Fruit fly (Drosophila melanogaster) whole organism, embryonic: Measurements from ENCODE around the gene CG13676.

Source experiments
- Aef1 ChIP-seq: fragments of 200-800 bp; sonication (Bioruptor generic); IDR thresholded peaks from 3 replicates; pipeline ENCODE4 v1.3.6; 2022; ENCODE audit warnings: missing biosample characterization, missing genetic modification characterization
- Awh ChIP-seq: fragments of 200-800 bp; sonication (Bioruptor generic); IDR thresholded peaks from 2 replicates; pipeline ENCODE4, ENCODE4 v1.3.6; 2022; ENCODE audit warnings: missing biosample characterization, missing genetic modification characterization
- B-H1 ChIP-seq: fragments of 200-800 bp; sonication (Bioruptor generic); IDR thresholded peaks from 3 replicates; pipeline ENCODE4 v1.3.6; 2022; ENCODE audit warnings: missing biosample characterization, missing genetic modification characterization
- BtbVII ChIP-seq: fragments of 200-800 bp; sonication (Bioruptor generic); optimal IDR thresholded peaks from 3 replicates; lab custom pipeline; 2017; ENCODE audit warnings: missing biosample characterization, mild to moderate bottlenecking, missing genetic modification characterization
- CG11504 ChIP-seq: fragments of 200-800 bp; sonication (Bioruptor generic); optimal IDR thresholded peaks from 3 replicates; lab custom pipeline; 2019; ENCODE audit warnings: missing biosample characterization, mild to moderate bottlenecking, missing genetic modification characterization, moderate library complexity
- CG11696 ChIP-seq: fragments of 200-800 bp; sonication (Bioruptor generic); IDR thresholded peaks from 2 replicates; pipeline ENCODE4 v1.3.6; 2022; ENCODE audit warnings: missing biosample characterization, missing genetic modification characterization
- CG12391 ChIP-seq: fragments of 200-800 bp; sonication (Bioruptor generic); optimal IDR thresholded peaks from 3 replicates; lab custom pipeline; 2018; ENCODE audit warnings: missing biosample characterization, mild to moderate bottlenecking, missing genetic modification characterization, moderate library complexity
- CG15073 ChIP-seq: fragments of 200-800 bp; sonication (Bioruptor generic); optimal IDR thresholded peaks from 2 replicates; lab custom pipeline; 2016; ENCODE audit warnings: missing biosample characterization, missing genetic modification characterization
- CG16779 ChIP-seq: fragments of 200-800 bp; sonication (Bioruptor generic); IDR thresholded peaks from 2 replicates; pipeline ENCODE4 v1.3.6; 2022; ENCODE audit warnings: missing biosample characterization, missing genetic modification characterization
- CG17359 ChIP-seq: fragments of 200-800 bp; sonication (Bioruptor generic); optimal IDR thresholded peaks from 3 replicates; lab custom pipeline; 2018; ENCODE audit warnings: missing biosample characterization, mild to moderate bottlenecking, missing genetic modification characterization, moderate library complexity
- CG17829 ChIP-seq: fragments of 200-800 bp; optimal IDR thresholded peaks from 2 replicates; lab custom pipeline; 2019; ENCODE audit warnings: missing biosample characterization, mild to moderate bottlenecking, missing genetic modification characterization, moderate library complexity
- CG18011 ChIP-seq: fragments of 200-800 bp; sonication (Bioruptor generic); optimal IDR thresholded peaks from 2 replicates; lab custom pipeline; 2017; ENCODE audit warnings: missing biosample characterization, missing genetic modification characterization, mild to moderate bottlenecking, moderate library complexity, missing genotype
- CG32767 ChIP-seq: fragments of 200-800 bp; sonication (Bioruptor generic); IDR thresholded peaks from 2 replicates; pipeline ENCODE4 v1.3.6; 2022; ENCODE audit warnings: missing biosample characterization, missing genetic modification characterization
- CG3281 ChIP-seq: fragments of 200-800 bp; sonication (Bioruptor generic); optimal IDR thresholded peaks from 3 replicates; lab custom pipeline; 2017; ENCODE audit warnings: missing biosample characterization, mild to moderate bottlenecking, missing genetic modification characterization
- CG3726 ChIP-seq: fragments of 200-800 bp; sonication (Bioruptor generic); IDR thresholded peaks from 3 replicates; pipeline ENCODE4, ENCODE4 v1.3.6; 2022; ENCODE audit warnings: missing biosample characterization, missing genetic modification characterization
- CG4424 ChIP-seq: fragments of 200-800 bp; sonication (Bioruptor generic); optimal IDR thresholded peaks from 3 replicates; lab custom pipeline; 2016; ENCODE audit warnings: missing biosample characterization, missing genetic modification characterization
- CG4730 ChIP-seq: fragments of 200-800 bp; sonication (Bioruptor generic); IDR thresholded peaks from 2 replicates; pipeline ENCODE4 v1.3.6; 2022; ENCODE audit warnings: missing biosample characterization, missing genetic modification characterization
- CG6175 ChIP-seq: fragments of 200-800 bp; sonication (Bioruptor generic); IDR thresholded peaks from 3 replicates; pipeline ENCODE4 v1.3.6; 2022; ENCODE audit warnings: missing biosample characterization, missing genetic modification characterization
- CG7745 ChIP-seq: fragments of 200-800 bp; sonication (Bioruptor generic); optimal IDR thresholded peaks from 2 replicates; lab custom pipeline; 2018; ENCODE audit warnings: missing biosample characterization, mild to moderate bottlenecking, missing genetic modification characterization, moderate library complexity
- Chrac-16 ChIP-seq: fragments of 200-800 bp; sonication (Bioruptor generic); optimal IDR thresholded peaks from 3 replicates; lab custom pipeline; 2016; ENCODE audit warnings: missing biosample characterization, missing genetic modification characterization
- Dad ChIP-seq: fragments of 200-800 bp; sonication (Bioruptor generic); optimal IDR thresholded peaks from 3 replicates; lab custom pipeline; 2016; ENCODE audit warnings: missing biosample characterization, missing genetic modification characterization
- Dll ChIP-seq: fragments of 200-800 bp; sonication (Bioruptor generic); IDR thresholded peaks from 4 replicates; pipeline ENCODE4 v1.3.6; 2022; ENCODE audit warnings: missing biosample characterization, missing genetic modification characterization; ENCODE audit not compliant: partially characterized antibody
- Ets97D ChIP-seq: fragments of 200-800 bp; sonication (Bioruptor generic); optimal IDR thresholded peaks from 3 replicates; lab custom pipeline; 2016; ENCODE audit warnings: missing biosample characterization, missing genetic modification characterization
- MTF-1 ChIP-seq: fragments of 200-800 bp; sonication (Bioruptor generic); optimal IDR thresholded peaks from 2 replicates; lab custom pipeline; 2018; ENCODE audit warnings: missing biosample characterization, mild to moderate bottlenecking, missing genetic modification characterization, borderline replicate concordance
- Mes4 ChIP-seq: fragments of 200-800 bp; sonication (Bioruptor generic); optimal IDR thresholded peaks from 2 replicates; lab custom pipeline; 2016; ENCODE audit warnings: missing biosample characterization, missing genetic modification characterization
- Myb ChIP-seq: fragments of 200-800 bp; sonication (Bioruptor generic); optimal IDR thresholded peaks from 2 replicates; lab custom pipeline; 2016; ENCODE audit warnings: missing biosample characterization, missing genetic modification characterization
- Nf-YB ChIP-seq: fragments of 200-800 bp; sonication (Bioruptor generic); optimal IDR thresholded peaks from 3 replicates; lab custom pipeline; 2019; ENCODE audit warnings: missing biosample characterization, mild to moderate bottlenecking, missing genetic modification characterization, moderate library complexity
- Oli ChIP-seq: fragments of 200-800 bp; sonication (Bioruptor generic); optimal IDR thresholded peaks from 2 replicates; lab custom pipeline; 2018; ENCODE audit warnings: missing biosample characterization, mild to moderate bottlenecking, missing genetic modification characterization, moderate library complexity
- YL-1 ChIP-seq: fragments of 200-800 bp; sonication (Bioruptor generic); optimal IDR thresholded peaks from 3 replicates; lab custom pipeline; 2017; ENCODE audit warnings: missing biosample characterization, mild to moderate bottlenecking, missing genetic modification characterization
- amos ChIP-seq: fragments of 200-800 bp; sonication (Bioruptor generic); IDR thresholded peaks from 2 replicates; pipeline ENCODE4 v1.3.6; 2022; ENCODE audit warnings: missing biosample characterization, missing genetic modification characterization; ENCODE audit not compliant: partially characterized antibody
- az2 ChIP-seq: fragments of 200-800 bp; sonication (Bioruptor generic); optimal IDR thresholded peaks from 3 replicates; lab custom pipeline; 2016; ENCODE audit warnings: missing biosample characterization, missing genetic modification characterization
- bbx ChIP-seq: fragments of 200-800 bp; sonication (Bioruptor generic); IDR thresholded peaks from 2 replicates; pipeline ENCODE4 v1.3.6; 2022; ENCODE audit warnings: missing biosample characterization, missing genetic modification characterization; ENCODE audit not compliant: partially characterized antibody
- bigmax ChIP-seq: fragments of 200-800 bp; sonication (Bioruptor generic); optimal IDR thresholded peaks from 2 replicates; lab custom pipeline; 2018; ENCODE audit warnings: missing biosample characterization, mild to moderate bottlenecking, missing genetic modification characterization
- btn ChIP-seq: fragments of 200-800 bp; sonication (Bioruptor generic); optimal IDR thresholded peaks from 2 replicates; lab custom pipeline; 2016; ENCODE audit warnings: missing biosample characterization, missing genetic modification characterization
- chn ChIP-seq: fragments of 200-800 bp; sonication (Bioruptor generic); optimal IDR thresholded peaks from 2 replicates; lab custom pipeline; 2016; ENCODE audit warnings: missing biosample characterization, missing genetic modification characterization
- ci ChIP-seq: fragments of 200-800 bp; sonication (Bioruptor generic); IDR thresholded peaks from 3 replicates; pipeline ENCODE4 v1.3.6; 2022; ENCODE audit warnings: missing biosample characterization, missing genetic modification characterization
- da ChIP-seq: fragments of 200-800 bp; sonication (Bioruptor generic); optimal IDR thresholded peaks from 2 replicates; lab custom pipeline; 2016; ENCODE audit warnings: missing biosample characterization, missing genetic modification characterization
- ewg ChIP-seq: fragments of 200-800 bp; sonication (Bioruptor generic); optimal IDR thresholded peaks from 3 replicates; lab custom pipeline; 2017; ENCODE audit warnings: mild to moderate bottlenecking, missing biosample characterization, missing genetic modification reagents, missing genetic modification characterization
- fd102C ChIP-seq: fragments of 200-800 bp; sonication (Bioruptor generic); optimal IDR thresholded peaks from 2 replicates; lab custom pipeline; 2018; ENCODE audit warnings: missing biosample characterization, mild to moderate bottlenecking, missing genetic modification characterization, moderate library complexity
- fu2 ChIP-seq: fragments of 200-800 bp; sonication (Bioruptor generic); optimal IDR thresholded peaks from 2 replicates; lab custom pipeline; 2016; ENCODE audit warnings: missing biosample characterization, missing genetic modification characterization
- gsb-n ChIP-seq: fragments of 200-800 bp; sonication (Bioruptor generic); optimal IDR thresholded peaks from 3 replicates; lab custom pipeline; 2018; ENCODE audit warnings: missing biosample characterization, mild to moderate bottlenecking, missing genetic modification characterization
- hb ChIP-seq: fragments of 200-800 bp; sonication (Bioruptor generic); IDR thresholded peaks from 3 replicates; pipeline ENCODE4 v1.3.6; 2022; ENCODE audit warnings: missing biosample characterization, missing genetic modification characterization; ENCODE audit not compliant: partially characterized antibody
- insv ChIP-seq, 2 experiments: fragments of 200-800 bp; sonication (Bioruptor generic); optimal IDR thresholded peaks; 3 replicates each; lab custom pipeline; 2016 to 2018; ENCODE audit warnings: missing biosample characterization in 2 of 2, missing genetic modification characterization in 2 of 2
- jigr1 ChIP-seq: fragments of 200-800 bp; sonication (Bioruptor generic); IDR thresholded peaks from 3 replicates; pipeline ENCODE4 v1.3.6; 2022; ENCODE audit warnings: missing biosample characterization, missing genetic modification characterization
- kni ChIP-seq: fragments of 200-800 bp; sonication (Bioruptor generic); optimal IDR thresholded peaks from 3 replicates; lab custom pipeline; 2017; ENCODE audit warnings: mild to moderate bottlenecking, missing biosample characterization, missing genetic modification reagents, missing genetic modification characterization
- pita ChIP-seq: fragments of 200-800 bp; sonication (Bioruptor generic); optimal IDR thresholded peaks from 2 replicates; lab custom pipeline; 2017; ENCODE audit warnings: missing biosample characterization, mild to moderate bottlenecking, missing genetic modification characterization
- pnt ChIP-seq: fragments of 200-800 bp; sonication (Bioruptor generic); optimal IDR thresholded peaks from 3 replicates; lab custom pipeline; 2016; ENCODE audit warnings: missing biosample characterization, missing genetic modification characterization
- row ChIP-seq: fragments of 200-800 bp; sonication (Bioruptor generic); IDR thresholded peaks from 3 replicates; pipeline ENCODE4 v1.3.6; 2022; ENCODE audit warnings: missing biosample characterization, missing genetic modification characterization
- ssp ChIP-seq: fragments of 200-800 bp; sonication (Bioruptor generic); IDR thresholded peaks from 2 replicates; pipeline ENCODE4 v1.3.6; 2022; ENCODE audit warnings: missing biosample characterization, missing genetic modification characterization
- zen2 ChIP-seq: fragments of 200-800 bp; sonication (Bioruptor generic); IDR thresholded peaks from 3 replicates; pipeline ENCODE4 v1.3.6; 2022; ENCODE audit warnings: missing biosample characterization, missing genetic modification characterization; ENCODE audit not compliant: partially characterized antibody

The CG13676 gene

dm6 chr3L:8197779-8198279 is 46.2 kb upstream of the CG13676 start, which contains the start of the genes UbcE2M and Dhps (continued):
- TF ChIP-seq CG6175 (GFP tag; lab: Robert Waterston, UW), result peak; percentile 75; the same call in 1 of the 3 replicates
- TF ChIP-seq pnt, result peak; percentile 56
- TF ChIP-seq Myb, result peak; percentile 66
- no peak for TF ChIP-seq da
- TF ChIP-seq Dad, result no peak
- no peak for TF ChIP-seq btn (GFP tag; lab: Kevin White, UChicago)
- no peak for TF ChIP-seq kni (GFP tag; lab: Kevin White, UChicago)
- TF ChIP-seq Oli, result peak; percentile 65
- peak; percentile 41 for TF ChIP-seq chn
- TF ChIP-seq pita (GFP tag; lab: Kevin White, UChicago), result no peak
- no peak for TF ChIP-seq Mes4 (GFP tag; lab: Kevin White, UChicago)
- no peak for TF ChIP-seq CG7745 (tag; lab: Kevin White, UChicago)
- no peak for TF ChIP-seq bigmax (GFP tag; lab: Kevin White, UChicago)
- peak; percentile 46; the same call in 1 of the 3 replicates for TF ChIP-seq CG3726 (GFP tag; lab: Robert Waterston, UW)
- TF ChIP-seq Nf-YB, result no peak
- peak; percentile 71 for TF ChIP-seq CG17829
- peak; percentile 81 for TF ChIP-seq bbx (GFP tag; lab: Robert Waterston, UW)
- no peak for TF ChIP-seq gsb-n (tag; lab: Kevin White, UChicago)
- no peak for TF ChIP-seq ewg (GFP tag; lab: Kevin White, UChicago)
- TF ChIP-seq fd102C, result no peak
- TF ChIP-seq CG17359 (tag; lab: Kevin White, UChicago), result peak; percentile 63
- TF ChIP-seq CG15073 (GFP tag; lab: Kevin White, UChicago), result no peak
- TF ChIP-seq B-H1, result peak; percentile 33; the same call in 1 of the 3 replicates
- no peak for TF ChIP-seq CG32767 (GFP tag; lab: Robert Waterston, UW)
- peak; percentile 21; the same call in 2 of the 3 replicates for TF ChIP-seq hb
- TF ChIP-seq jigr1 (GFP tag; lab: Robert Waterston, UW), result peak; percentile 60; the same call in 1 of the 3 replicates
- peak; percentile 27; the same call in 1 of the 2 replicates for TF ChIP-seq CG4730
- peak; percentile 65 for TF ChIP-seq CG4424 (GFP tag; lab: Kevin White, UChicago)
- peak; percentile 84 for TF ChIP-seq amos (GFP tag; lab: Robert Waterston, UW)
- peak; percentile 54; the same call in 1 of the 3 replicates for TF ChIP-seq zen2 (GFP tag; lab: Robert Waterston, UW)
- TF ChIP-seq CG12391 (tag; lab: Kevin White, UChicago), result peak; percentile 87
- no peak for TF ChIP-seq CG16779 (GFP tag; lab: Robert Waterston, UW)
- TF ChIP-seq Chrac-16 (GFP tag; lab: Kevin White, UChicago), result peak; percentile 67
- TF ChIP-seq Dll (GFP tag; lab: Robert Waterston, UW), result peak; percentile 75
- TF ChIP-seq Awh (GFP tag; lab: Robert Waterston, UW), result no peak
- TF ChIP-seq az2 (GFP tag; lab: Kevin White, UChicago), result peak; percentile 54
- TF ChIP-seq CG11504, result no peak
- TF ChIP-seq BtbVII (GFP tag; lab: Kevin White, UChicago), result peak; percentile 46
- peak; percentile 77 for TF ChIP-seq YL-1 (GFP tag; lab: Kevin White, UChicago)
- TF ChIP-seq Aef1 (GFP tag; lab: Robert Waterston, UW), result no peak; the same call in 1 of the 3 replicates
- no peak for TF ChIP-seq MTF-1
- TF ChIP-seq ssp (GFP tag; lab: Robert Waterston, UW), result peak; percentile 74
- peak; percentile 33 for TF ChIP-seq CG18011
- TF ChIP-seq row, result peak; percentile 93
- peak; percentile 86 for TF ChIP-seq CG3281 (GFP tag; lab: Kevin White, UChicago)
- no peak for TF ChIP-seq CG11696
- peak; percentile 36 for TF ChIP-seq Ets97D
- TF ChIP-seq insv (GFP tag; optimal IDR thresholded peaks at IDR 0.05; lab: Kevin White, UChicago), result peak in 1 of 2 experiments; percentile 30
- peak; percentile 64 for TF ChIP-seq fu2 (GFP tag; lab: Kevin White, UChicago)
- TF ChIP-seq ci (GFP tag; lab: Robert Waterston, UW), result no peak
